Worm (Caenorhabditis elegans) whole organism, late embryonic: Measurements from ENCODE around the gene zmp-5.

ENCODE experiments used
- C38D4.7 ChIP-seq: fragments of 200-800 bp; sonication (Bioruptor generic); optimal IDR thresholded peaks from 2 replicates; lab custom pipeline; 2018; ENCODE audit warnings: mild to moderate bottlenecking, missing genetic modification characterization, moderate library complexity, missing compliant biosample characterization
- F13H6.1 ChIP-seq: sonication (generic microtip); optimal IDR thresholded peaks from 2 replicates; lab custom pipeline; 2016; ENCODE audit warnings: missing genetic modification characterization, missing compliant biosample characterization
- Y22D7AL.16 ChIP-seq: sonication (generic microtip); optimal IDR thresholded peaks from 2 replicates; lab custom pipeline; 2016; ENCODE audit warnings: missing genetic modification characterization, missing compliant biosample characterization
- ama-1 ChIP-seq: fragments of 150-350 bp; optimal IDR thresholded peaks from 2 replicates; lab custom pipeline; 2014
- ceh-14 ChIP-seq: sonication (generic microtip); optimal IDR thresholded peaks from 2 replicates; lab custom pipeline; 2016; ENCODE audit warnings: missing genotype, missing genetic modification characterization, missing compliant biosample characterization
- ceh-22 ChIP-seq: sonication (generic microtip); optimal IDR thresholded peaks from 2 replicates; lab custom pipeline; 2017; ENCODE audit warnings: missing biosample characterization, missing genetic modification characterization
- ceh-30 ChIP-seq: fragments of 150-350 bp; optimal IDR thresholded peaks from 2 replicates; lab custom pipeline; 2014; ENCODE audit warnings: missing biosample characterization, missing genetic modification characterization
- ceh-31 ChIP-seq: sonication (generic microtip); optimal IDR thresholded peaks from 2 replicates; lab custom pipeline; 2016; ENCODE audit warnings: missing genetic modification characterization, missing compliant biosample characterization
- ceh-34 ChIP-seq: sonication (generic microtip); optimal IDR thresholded peaks from 2 replicates; lab custom pipeline; 2016; ENCODE audit warnings: mild to moderate bottlenecking, missing genetic modification characterization, missing compliant biosample characterization
- ceh-45 ChIP-seq: fragments of 200-800 bp; sonication (Bioruptor generic); IDR thresholded peaks from 2 replicates; pipeline ENCODE4 v1.3.6; 2022; ENCODE audit warnings: missing genetic modification reagents, missing genetic modification characterization, missing compliant biosample characterization
- ceh-48 ChIP-seq: sonication (generic microtip); optimal IDR thresholded peaks from 2 replicates; lab custom pipeline; 2016; ENCODE audit warnings: missing genetic modification characterization, inconsistent platforms, missing compliant biosample characterization
- che-1 ChIP-seq: sonication (generic microtip); optimal IDR thresholded peaks from 2 replicates; lab custom pipeline; 2016; ENCODE audit warnings: mild to moderate bottlenecking, missing genetic modification characterization, missing compliant biosample characterization
- dmd-4 ChIP-seq: sonication (generic microtip); optimal IDR thresholded peaks from 2 replicates; lab custom pipeline; 2016; ENCODE audit warnings: borderline replicate concordance, missing genetic modification characterization, missing compliant biosample characterization
- dve-1 ChIP-seq: sonication (generic microtip); optimal IDR thresholded peaks from 2 replicates; lab custom pipeline; 2017; ENCODE audit warnings: antibody characterized with exemption, mild to moderate bottlenecking, missing genetic modification characterization, missing compliant biosample characterization
- elt-2 ChIP-seq: sonication (generic microtip); optimal IDR thresholded peaks from 2 replicates; lab custom pipeline; 2016; ENCODE audit warnings: missing genetic modification reagents, missing genetic modification characterization, missing compliant biosample characterization
- elt-4 ChIP-seq: sonication (generic microtip); optimal IDR thresholded peaks from 2 replicates; lab custom pipeline; 2016; ENCODE audit warnings: missing genetic modification characterization, missing compliant biosample characterization
- ets-4 ChIP-seq: sonication (generic microtip); optimal IDR thresholded peaks from 2 replicates; lab custom pipeline; 2016; ENCODE audit warnings: missing genetic modification characterization, missing compliant biosample characterization
- eyg-1 ChIP-seq: sonication (generic microtip); optimal IDR thresholded peaks from 2 replicates; lab custom pipeline; 2016; ENCODE audit warnings: missing genotype, missing genetic modification characterization, missing compliant biosample characterization
- fax-1 ChIP-seq: sonication (generic microtip); optimal IDR thresholded peaks from 2 replicates; lab custom pipeline; 2016; ENCODE audit warnings: missing genotype, missing genetic modification characterization, missing compliant biosample characterization
- hlh-13 ChIP-seq: fragments of 200-800 bp; sonication (Bioruptor generic); optimal IDR thresholded peaks from 2 replicates; lab custom pipeline; 2018; ENCODE audit warnings: mild to moderate bottlenecking, missing genetic modification characterization, missing compliant biosample characterization
- hlh-15 ChIP-seq: sonication (generic microtip); optimal IDR thresholded peaks from 2 replicates; lab custom pipeline; 2016; ENCODE audit warnings: missing genetic modification characterization, missing compliant biosample characterization
- hlh-30 ChIP-seq: sonication (generic microtip); optimal IDR thresholded peaks from 2 replicates; lab custom pipeline; 2017; ENCODE audit warnings: antibody characterized with exemption, missing genetic modification characterization, missing compliant biosample characterization; ENCODE audit not compliant: insufficient read depth
- hlh-6 ChIP-seq: sonication (generic microtip); optimal IDR thresholded peaks from 2 replicates; lab custom pipeline; 2016; ENCODE audit warnings: missing genotype, missing genetic modification characterization, missing compliant biosample characterization
- lin-11 ChIP-seq: fragments of 200-800 bp; sonication (Bioruptor generic); optimal IDR thresholded peaks from 2 replicates; lab custom pipeline; 2018; ENCODE audit warnings: mild to moderate bottlenecking, missing genetic modification characterization, missing compliant biosample characterization
- madf-2 ChIP-seq: sonication (generic microtip); optimal IDR thresholded peaks from 2 replicates; lab custom pipeline; 2017; ENCODE audit warnings: missing genetic modification characterization, missing compliant biosample characterization
- nfya-1 ChIP-seq: sonication (generic microtip); optimal IDR thresholded peaks from 2 replicates; lab custom pipeline; 2017; ENCODE audit warnings: missing genetic modification characterization, mild to moderate bottlenecking, missing compliant biosample characterization, antibody characterized with exemption, moderate library complexity
- nhr-11 ChIP-seq: fragments of 150-350 bp; optimal IDR thresholded peaks from 2 replicates; lab custom pipeline; 2014; ENCODE audit warnings: missing biosample characterization, missing genetic modification characterization
- npax-4 ChIP-seq: sonication (generic microtip); optimal IDR thresholded peaks from 2 replicates; lab custom pipeline; 2016; ENCODE audit warnings: missing genetic modification characterization, missing compliant biosample characterization
- odd-2 ChIP-seq: sonication (generic microtip); optimal IDR thresholded peaks from 2 replicates; lab custom pipeline; 2017; ENCODE audit warnings: antibody characterized with exemption, mild to moderate bottlenecking, missing genetic modification characterization, missing compliant biosample characterization
- pat-9 ChIP-seq: fragments of 200-800 bp; sonication (Bioruptor generic); optimal IDR thresholded peaks from 2 replicates; lab custom pipeline; 2018; ENCODE audit warnings: mild to moderate bottlenecking, missing genetic modification characterization, moderate library complexity, missing compliant biosample characterization
- pha-4 ChIP-seq: fragments of 150-350 bp; optimal IDR thresholded peaks from 2 replicates; lab custom pipeline; 2018; ENCODE audit warnings: missing biosample characterization, missing genetic modification reagents, missing genetic modification characterization
- pros-1 ChIP-seq: fragments of 150-350 bp; optimal IDR thresholded peaks from 2 replicates; lab custom pipeline; 2014; ENCODE audit warnings: missing biosample characterization, missing genetic modification reagents, missing genetic modification characterization
- ref-2 ChIP-seq: sonication (generic microtip); optimal IDR thresholded peaks from 2 replicates; lab custom pipeline; 2016; ENCODE audit warnings: missing genetic modification characterization, missing compliant biosample characterization
- rnt-1 ChIP-seq: sonication (generic microtip); optimal IDR thresholded peaks from 2 replicates; lab custom pipeline; 2016; ENCODE audit warnings: missing genetic modification characterization, missing compliant biosample characterization
- sox-2 ChIP-seq: fragments of 200-800 bp; sonication (Bioruptor generic); IDR thresholded peaks from 2 replicates; pipeline ENCODE4 v1.3.6; 2022; ENCODE audit warnings: missing genetic modification reagents, missing genetic modification characterization, missing compliant biosample characterization
- syd-9 ChIP-seq: sonication (generic microtip); optimal IDR thresholded peaks from 2 replicates; lab custom pipeline; 2016; ENCODE audit warnings: mild to moderate bottlenecking, missing genetic modification characterization, moderate library complexity, missing compliant biosample characterization
- tbx-2 ChIP-seq: sonication (generic microtip); optimal IDR thresholded peaks from 2 replicates; lab custom pipeline; 2016; ENCODE audit warnings: missing genetic modification characterization, missing compliant biosample characterization
- tbx-7 ChIP-seq: sonication (generic microtip); optimal IDR thresholded peaks from 2 replicates; lab custom pipeline; 2016; ENCODE audit warnings: missing genotype, missing genetic modification characterization, missing compliant biosample characterization
- ttx-3 ChIP-seq: sonication (generic microtip); optimal IDR thresholded peaks from 2 replicates; lab custom pipeline; 2016; ENCODE audit warnings: missing genetic modification reagents, missing genetic modification characterization, missing compliant biosample characterization
- unc-3 ChIP-seq, 2 experiments: fragments of 200-800 bp in 1 of 2; sonication (Bioruptor generic) in 1 of 2; sonication (generic microtip) in 1 of 2; conservative IDR thresholded peaks in 1 of 2; optimal IDR thresholded peaks in 1 of 2; 2 replicates each; pipeline versions ENCODE4 v1.3.6 to Lab custom; 2016 to 2022; ENCODE audit warnings: missing compliant biosample characterization in 2 of 2, missing genetic modification characterization in 2 of 2, missing genetic modification reagents in 1 of 2
- unc-42 ChIP-seq: sonication (generic microtip); optimal IDR thresholded peaks from 2 replicates; lab custom pipeline; 2016; ENCODE audit warnings: missing genotype, missing genetic modification characterization, missing compliant biosample characterization
- unc-86 ChIP-seq: sonication (generic microtip); optimal IDR thresholded peaks from 2 replicates; lab custom pipeline; 2016; ENCODE audit warnings: missing genetic modification characterization, missing compliant biosample characterization

Gene zmp-5

ce11 chrX:12693150-12693589 lies 46.3 kb downstream of the zmp-5 start (continued):
- TF ChIP-seq ceh-45 (GFP tag; lab: Robert Waterston, UW) (0 out of 2 replicates have a peak, but pooled peaks have one; percentile 14), nhr-11 (tag; lab: Kevin White, UChicago) (no peak), ref-2 (tag; lab: Kevin White, UChicago) (no peak), ceh-48 (tag; lab: Kevin White, UChicago) (no peak), ceh-14 (no peak), lin-11 (tag; lab: Kevin White, UChicago) (no peak), hlh-30 (tag; lab: Kevin White, UChicago) (no peak), unc-86 (peak; percentile 62), ceh-30 (tag; lab: Kevin White, UChicago) (no peak), C38D4.7 (GFP tag; lab: Kevin White, UChicago) (peak; percentile 32), rnt-1 (no peak), pat-9 (no peak), tbx-2 (tag; lab: Kevin White, UChicago) (peak; percentile 33), F13H6.1 (peak; percentile 7), odd-2 (no peak), pha-4 (tag; lab: Kevin White, UChicago) (no peak), unc-42 (tag; lab: Kevin White, UChicago) (peak; percentile 31), elt-2 (tag; lab: Kevin White, UChicago) (no peak), che-1 (tag; lab: Kevin White, UChicago) (peak; percentile 30), tbx-7 (tag; lab: Kevin White, UChicago) (no peak), hlh-15 (no peak), dmd-4 (tag; lab: Kevin White, UChicago) (no peak), ceh-34 (tag; lab: Kevin White, UChicago) (no peak), ama-1 (lab: Kevin White, UChicago) (peak; percentile 97), hlh-13 (no peak), Y22D7AL.16 (tag; lab: Kevin White, UChicago) (no peak), dve-1 (tag; lab: Kevin White, UChicago) (no peak), unc-3 (GFP tag; conservative IDR thresholded peaks at IDR 0.05; lab: Robert Waterston, UW) (peak; percentile 61), unc-3 (tag; optimal IDR thresholded peaks at IDR 0.05; lab: Kevin White, UChicago) (no peak), pros-1 (no peak), eyg-1 (no peak), hlh-6 (tag; lab: Kevin White, UChicago) (no peak), ceh-31 (tag; lab: Kevin White, UChicago) (no peak), syd-9 (tag; lab: Kevin White, UChicago) (peak; percentile 64), nfya-1 (tag; lab: Kevin White, UChicago) (peak; percentile 52)

- TF ChIP-seq ceh-31 (tag; lab: Kevin White, UChicago) (no peak), npax-4 (no peak), ceh-48 (tag; lab: Kevin White, UChicago) (no peak), ama-1 (lab: Kevin White, UChicago) (no peak), ets-4 (tag; lab: Kevin White, UChicago) (no peak), syd-9 (tag; lab: Kevin White, UChicago) (no peak), ceh-22 (no peak), F13H6.1 (no peak), madf-2 (tag; lab: Kevin White, UChicago) (no peak), sox-2 (GFP tag; lab: Robert Waterston, UW) (no peak), fax-1 (tag; lab: Kevin White, UChicago) (no peak), ttx-3 (tag; lab: Kevin White, UChicago) (no peak), elt-4 (tag; lab: Kevin White, UChicago) (no peak), hlh-6 (tag; lab: Kevin White, UChicago) (no peak)
Measured at ce11 chrX:12700456-12700855, 53.5 kb downstream of the zmp-5 start, which contains the start of gene nhr-26. nhr-26 (minus strand) TSS chrX:12700465.
